Worm (Caenorhabditis elegans) whole organism, L1 larva: ENCODE results near the gene col-109.

Source experiments
- C04F5.9 ChIP-seq: sonication (generic microtip); optimal IDR thresholded peaks from 2 replicates; lab custom pipeline; 2016; ENCODE audit warnings: missing genetic modification characterization, missing compliant biosample characterization
- C16A3.4 ChIP-seq: fragments of 150-350 bp; optimal IDR thresholded peaks from 2 replicates; lab custom pipeline; 2014; ENCODE audit warnings: missing biosample characterization, missing genetic modification characterization
- F16B12.6 ChIP-seq: fragments of 150-350 bp; optimal IDR thresholded peaks from 2 replicates; lab custom pipeline; 2014; ENCODE audit warnings: missing biosample characterization, missing genetic modification characterization
- alr-1 ChIP-seq: fragments of 200-800 bp; sonication (Bioruptor generic); optimal IDR thresholded peaks from 2 replicates; lab custom pipeline; 2018; ENCODE audit warnings: borderline replicate concordance, mild to moderate bottlenecking, missing genetic modification characterization, missing compliant biosample characterization
- ama-1 ChIP-seq: fragments of 150-350 bp; optimal IDR thresholded peaks from 2 replicates; lab custom pipeline; 2014
- blmp-1 ChIP-seq: fragments of 150-350 bp; optimal IDR thresholded peaks from 2 replicates; lab custom pipeline; 2014; ENCODE audit warnings: missing biosample characterization, missing genetic modification characterization
- ceh-82 ChIP-seq, 3 experiments: fragments of 150-350 bp in 1 of 3; sonication (generic microtip) in 2 of 3; optimal IDR thresholded peaks; 2 replicates each; lab custom pipeline; 2014 to 2017; ENCODE audit warnings: missing biosample characterization in 3 of 3, missing genetic modification characterization in 3 of 3
- ceh-88 ChIP-seq: fragments of 200-800 bp; sonication (Bioruptor generic); IDR thresholded peaks from 2 replicates; pipeline ENCODE4 v1.3.6; 2022; ENCODE audit warnings: missing genetic modification characterization, missing compliant biosample characterization
- ceh-90 ChIP-seq: sonication (generic microtip); optimal IDR thresholded peaks from 2 replicates; lab custom pipeline; 2016; ENCODE audit warnings: missing genetic modification characterization, missing compliant biosample characterization
- ces-1 ChIP-seq: fragments of 150-350 bp; optimal IDR thresholded peaks from 2 replicates; lab custom pipeline; 2014; ENCODE audit warnings: missing biosample characterization, missing genetic modification reagents, missing genetic modification characterization
- dpl-1 ChIP-seq, 3 experiments: fragments of 150-350 bp in 2 of 3; sonication (generic microtip) in 1 of 3; optimal IDR thresholded peaks; 2 replicates each; lab custom pipeline; 2014 to 2017; ENCODE audit warnings: missing biosample characterization in 3 of 3, missing genetic modification characterization in 3 of 3, missing genetic modification reagents in 3 of 3
- dsc-1 ChIP-seq: sonication (generic microtip); optimal IDR thresholded peaks from 2 replicates; lab custom pipeline; 2016; ENCODE audit warnings: mild to moderate bottlenecking, missing genetic modification characterization, missing compliant biosample characterization
- efl-1 ChIP-seq, 4 experiments: fragments of 150-350 bp; optimal IDR thresholded peaks in 3 of 4; peaks in 1 of 4; 1 replicate in 1 of 4; 2 replicates in 3 of 4; lab custom pipeline; 2014; ENCODE audit warnings: missing biosample characterization in 2 of 4, missing genetic modification characterization in 2 of 4, missing genetic modification reagents in 2 of 4
- egl-27 ChIP-seq, 2 experiments: fragments of 150-350 bp in 1 of 2; sonication (generic microtip); optimal IDR thresholded peaks; 3 replicates each; lab custom pipeline; 2017 to 2018; ENCODE audit warnings: missing biosample characterization in 2 of 2, missing genetic modification characterization in 2 of 2, missing genetic modification reagents in 2 of 2
- elt-2 ChIP-seq: sonication (generic microtip); optimal IDR thresholded peaks from 2 replicates; lab custom pipeline; 2016; ENCODE audit warnings: missing genetic modification characterization, mild to moderate bottlenecking, inconsistent platforms, missing compliant biosample characterization, missing genetic modification reagents
- fkh-8 ChIP-seq: sonication (generic microtip); optimal IDR thresholded peaks from 2 replicates; lab custom pipeline; 2016; ENCODE audit warnings: mild to moderate bottlenecking, missing genetic modification characterization, missing compliant biosample characterization
- fos-1 ChIP-seq: fragments of 150-350 bp; optimal IDR thresholded peaks from 2 replicates; lab custom pipeline; 2014; ENCODE audit warnings: missing biosample characterization, missing genetic modification characterization
- grh-1 ChIP-seq: fragments of 200-800 bp; sonication (Bioruptor generic); IDR thresholded peaks from 2 replicates; pipeline ENCODE4 v1.3.6; 2022; ENCODE audit warnings: missing genetic modification reagents, missing genetic modification characterization, missing compliant biosample characterization
- irx-1 ChIP-seq: sonication (generic microtip); optimal IDR thresholded peaks from 2 replicates; lab custom pipeline; 2016; ENCODE audit warnings: missing genetic modification characterization, missing compliant biosample characterization
- isw-1 ChIP-seq: fragments of 200-800 bp; sonication (Bioruptor generic); IDR thresholded peaks from 2 replicates; pipeline ENCODE4 v1.3.6; 2022; ENCODE audit warnings: missing genetic modification characterization, missing compliant biosample characterization
- jun-1 ChIP-seq: fragments of 150-350 bp; optimal IDR thresholded peaks from 2 replicates; lab custom pipeline; 2014; ENCODE audit warnings: missing biosample characterization, missing genetic modification reagents, missing genetic modification characterization
- lin-13 ChIP-seq: fragments of 150-350 bp; optimal IDR thresholded peaks from 2 replicates; lab custom pipeline; 2014; ENCODE audit warnings: missing biosample characterization, missing genetic modification reagents, missing genetic modification characterization
- lin-14 ChIP-seq: fragments of 200-800 bp; sonication (Bioruptor generic); optimal IDR thresholded peaks from 2 replicates; lab custom pipeline; 2018; ENCODE audit warnings: mild to moderate bottlenecking, missing genetic modification characterization, moderate library complexity, missing compliant biosample characterization
- lin-35 ChIP-seq, 2 experiments: fragments of 150-350 bp; optimal IDR thresholded peaks; 2 replicates each; lab custom pipeline; 2014; ENCODE audit warnings: missing biosample characterization in 2 of 2, missing genetic modification characterization in 2 of 2, missing genetic modification reagents in 2 of 2
- lsy-2 ChIP-seq, 2 experiments: fragments of 150-350 bp; optimal IDR thresholded peaks; 2 replicates each; lab custom pipeline; 2014; ENCODE audit warnings: missing biosample characterization in 2 of 2, missing genetic modification characterization in 2 of 2
- mdl-1 ChIP-seq, 2 experiments: fragments of 150-350 bp; optimal IDR thresholded peaks; 2 replicates each; lab custom pipeline; 2014 to 2017; ENCODE audit warnings: missing biosample characterization in 2 of 2, missing genetic modification characterization in 2 of 2, inconsistent platforms in 1 of 2
- mep-1 ChIP-seq: fragments of 150-350 bp; optimal IDR thresholded peaks from 2 replicates; lab custom pipeline; 2014; ENCODE audit warnings: missing biosample characterization, missing genetic modification characterization
- nhr-11 ChIP-seq: fragments of 150-350 bp; optimal IDR thresholded peaks from 2 replicates; lab custom pipeline; 2014; ENCODE audit warnings: missing biosample characterization, missing genetic modification characterization
- nhr-12 ChIP-seq: sonication (generic microtip); optimal IDR thresholded peaks from 2 replicates; lab custom pipeline; 2017; ENCODE audit warnings: missing biosample characterization, missing genetic modification characterization
- nhr-20 ChIP-seq: sonication (generic microtip); optimal IDR thresholded peaks from 2 replicates; lab custom pipeline; 2016; ENCODE audit warnings: mild to moderate bottlenecking, missing genetic modification characterization, missing compliant biosample characterization
- nhr-237 ChIP-seq: fragments of 150-350 bp; optimal IDR thresholded peaks from 2 replicates; lab custom pipeline; 2014; ENCODE audit warnings: missing biosample characterization, missing genetic modification characterization
- nhr-47 ChIP-seq: sonication (generic microtip); optimal IDR thresholded peaks from 2 replicates; lab custom pipeline; 2016; ENCODE audit warnings: mild to moderate bottlenecking, missing genetic modification characterization, moderate library complexity, missing compliant biosample characterization
- nhr-71 ChIP-seq: sonication (generic microtip); optimal IDR thresholded peaks from 2 replicates; lab custom pipeline; 2016; ENCODE audit warnings: mild to moderate bottlenecking, missing genetic modification characterization, moderate library complexity, missing compliant biosample characterization
- nhr-77 ChIP-seq: fragments of 150-350 bp; optimal IDR thresholded peaks from 2 replicates; lab custom pipeline; 2014; ENCODE audit warnings: missing biosample characterization, missing genetic modification characterization
- nhr-84 ChIP-seq: sonication (generic microtip); optimal IDR thresholded peaks from 2 replicates; lab custom pipeline; 2017; ENCODE audit warnings: missing biosample characterization, missing genetic modification characterization
- nhr-85 ChIP-seq: sonication (generic microtip); peaks from one replicate; lab custom pipeline; 2016; ENCODE audit warnings: missing genetic modification characterization, inconsistent platforms, missing compliant biosample characterization
- pag-3 ChIP-seq: sonication (generic microtip); optimal IDR thresholded peaks from 2 replicates; lab custom pipeline; 2017; ENCODE audit warnings: missing genetic modification characterization, mild to moderate bottlenecking, missing compliant biosample characterization, antibody characterized with exemption, borderline replicate concordance; ENCODE audit not compliant: insufficient read depth
- pqm-1 ChIP-seq: sonication (generic microtip); optimal IDR thresholded peaks from 3 replicates; lab custom pipeline; 2017; ENCODE audit warnings: missing biosample characterization, missing genetic modification characterization
- snu-23 ChIP-seq: sonication (generic microtip); optimal IDR thresholded peaks from 2 replicates; lab custom pipeline; 2016; ENCODE audit warnings: missing genetic modification characterization, missing compliant biosample characterization
- sptf-1 ChIP-seq: fragments of 150-350 bp; optimal IDR thresholded peaks from 2 replicates; lab custom pipeline; 2014; ENCODE audit warnings: missing biosample characterization, missing genetic modification characterization
- swsn-7 ChIP-seq: sonication (generic microtip); optimal IDR thresholded peaks from 2 replicates; lab custom pipeline; 2016; ENCODE audit warnings: missing genetic modification characterization, missing compliant biosample characterization
- tbx-2 ChIP-seq: sonication (generic microtip); optimal IDR thresholded peaks from 2 replicates; lab custom pipeline; 2016; ENCODE audit warnings: missing genetic modification characterization, missing compliant biosample characterization
- unc-130 ChIP-seq: fragments of 150-350 bp; optimal IDR thresholded peaks from 2 replicates; lab custom pipeline; 2017; ENCODE audit warnings: missing biosample characterization, missing genetic modification characterization, inconsistent platforms
- unc-62 ChIP-seq: fragments of 150-350 bp; optimal IDR thresholded peaks from 2 replicates; lab custom pipeline; 2014; ENCODE audit warnings: missing biosample characterization, missing genetic modification reagents, missing genetic modification characterization
- xbp-1 ChIP-seq: sonication (generic microtip); optimal IDR thresholded peaks from 2 replicates; lab custom pipeline; 2016; ENCODE audit warnings: missing genetic modification characterization, missing compliant biosample characterization
- ztf-4 ChIP-seq: fragments of 150-350 bp; optimal IDR thresholded peaks from 2 replicates; lab custom pipeline; 2014; ENCODE audit warnings: missing biosample characterization, missing genetic modification characterization

col-109 gene

DNA sequence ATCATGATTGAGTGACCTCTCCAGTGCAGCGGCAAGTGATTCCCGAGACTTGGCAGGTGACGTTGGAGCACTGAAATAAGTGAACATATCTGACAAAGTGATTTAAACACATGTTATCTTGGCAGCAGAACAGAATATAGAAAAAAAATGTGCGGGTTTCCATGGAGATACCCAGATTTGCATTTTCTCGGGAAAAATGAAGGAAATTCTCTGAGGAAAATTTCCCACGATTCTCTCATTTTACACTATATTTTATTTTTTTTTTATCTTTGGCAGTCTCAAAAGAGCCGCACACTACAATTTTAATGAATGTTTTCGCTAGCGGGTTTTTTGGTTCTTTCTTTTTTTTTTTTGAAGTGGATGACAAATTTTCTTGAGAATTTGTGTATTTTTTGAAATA lies 6.2 kb downstream of the col-109 start:
- TF ChIP-seq jun-1 (tag; lab: Kevin White, UChicago): no peak
- TF ChIP-seq lin-35 (GFP tag; optimal IDR thresholded peaks at IDR 0.05; lab: Kevin White, UChicago): no peak
- no peak for TF ChIP-seq mdl-1 (tag; optimal IDR thresholded peaks at IDR 0.05; lab: Kevin White, UChicago)
- TF ChIP-seq egl-27 (tag; optimal IDR thresholded peaks at IDR 0.05; lab: Kevin White, UChicago): no peak
- TF ChIP-seq F16B12.6 (tag; lab: Kevin White, UChicago): no peak
- TF ChIP-seq efl-1 (optimal IDR thresholded peaks at IDR 0.05; lab: Kevin White, UChicago): no peak
- TF ChIP-seq efl-1 (GFP tag; optimal IDR thresholded peaks at IDR 0.05 in 1 of 2; lab: Kevin White, UChicago): peak in 1 of 2 experiments; percentile 91
- TF ChIP-seq ztf-4 (tag; lab: Kevin White, UChicago): no peak
- TF ChIP-seq, all 84 proteins: peak for 1

DNA sequence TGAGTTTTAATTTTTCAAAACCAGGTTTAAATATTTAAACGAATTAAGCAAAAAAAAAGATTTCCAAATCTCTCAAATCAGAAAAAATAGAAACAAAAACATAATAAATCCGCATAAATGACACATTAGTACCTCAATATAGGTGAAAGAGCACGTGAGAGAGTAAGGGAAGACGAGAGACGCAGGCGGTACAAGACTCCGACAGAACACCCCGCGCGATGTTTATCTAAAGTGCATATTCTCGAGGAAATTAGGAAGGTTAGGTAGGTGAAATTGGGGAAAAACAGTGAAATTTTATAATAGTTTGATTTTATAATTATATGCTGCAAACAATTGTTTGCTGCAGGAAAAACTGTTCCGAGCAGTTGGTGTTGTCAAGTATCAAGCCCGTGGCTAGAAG lies 15.4 kb downstream of the col-109 start:
- TF ChIP-seq grh-1 (GFP tag; lab: Robert Waterston, UW) (no peak), unc-62 (GFP tag; lab: Kevin White, UChicago) (no peak), nhr-85 (tag; lab: Kevin White, UChicago) (peak; percentile 80), lin-14 (GFP tag; lab: Kevin White, UChicago) (no peak), mep-1 (tag; lab: Kevin White, UChicago) (peak; percentile 23), xbp-1 (peak; percentile 35), C16A3.4 (tag; lab: Kevin White, UChicago) (peak; percentile 43), dpl-1 (GFP tag; optimal IDR thresholded peaks at IDR 0.05; lab: Kevin White, UChicago) (peak; percentile 3 to 54 (median 41)), ceh-90 (tag; lab: Kevin White, UChicago) (no peak), dsc-1 (tag; lab: Kevin White, UChicago) (peak; percentile 18), nhr-12 (tag; lab: Kevin White, UChicago) (no peak), nhr-11 (tag; lab: Kevin White, UChicago) (no peak), irx-1 (no peak), fos-1 (tag; lab: Kevin White, UChicago) (peak; percentile 19), mdl-1 (tag; optimal IDR thresholded peaks at IDR 0.05; lab: Kevin White, UChicago) (peak in 1 of 2 experiments; percentile 24), jun-1 (tag; lab: Kevin White, UChicago) (no peak), snu-23 (peak; percentile 66), fkh-8 (tag; lab: Kevin White, UChicago) (no peak), ceh-88 (GFP tag; lab: Robert Waterston, UW) (no peak), nhr-47 (peak; percentile 58), ama-1 (no peak), efl-1 (optimal IDR thresholded peaks at IDR 0.05; lab: Kevin White, UChicago) (peak; percentile 50 to 59), efl-1 (GFP tag; optimal IDR thresholded peaks at IDR 0.05 in 1 of 2; lab: Kevin White, UChicago) (peak; percentile 33 to 93), C04F5.9 (tag; lab: Kevin White, UChicago) (no peak), elt-2 (tag; lab: Kevin White, UChicago) (no peak), alr-1 (tag; lab: Kevin White, UChicago) (no peak), nhr-84 (tag; lab: Kevin White, UChicago) (no peak), isw-1 (GFP tag; lab: Robert Waterston, UW) (no peak), swsn-7 (tag; lab: Kevin White, UChicago) (peak; percentile 46), F16B12.6 (tag; lab: Kevin White, UChicago) (no peak), nhr-71 (tag; lab: Kevin White, UChicago) (no peak), pag-3 (tag; lab: Kevin White, UChicago) (no peak), tbx-2 (tag; lab: Kevin White, UChicago) (peak; percentile 6), lin-35 (GFP tag; optimal IDR thresholded peaks at IDR 0.05; lab: Kevin White, UChicago) (peak; percentile 22 to 62), pqm-1 (tag; lab: Kevin White, UChicago) (no peak), nhr-20 (tag; lab: Kevin White, UChicago) (no peak), nhr-237 (tag; lab: Kevin White, UChicago) (no peak), sptf-1 (no peak), lin-13 (GFP tag; lab: Kevin White, UChicago) (no peak), nhr-77 (no peak), ceh-82 (tag; optimal IDR thresholded peaks at IDR 0.05; lab: Kevin White, UChicago) (no peak), lsy-2 (tag; optimal IDR thresholded peaks at IDR 0.05; lab: Kevin White, UChicago) (peak; percentile 45 to 68), unc-130 (peak; percentile 21), blmp-1 (tag; lab: Kevin White, UChicago) (peak; percentile 50), ces-1 (no peak)
